Worm (Caenorhabditis elegans): ENCODE measurements around the gene nspa-8.

nspa-8 gene

ce11 chrV:14850530-14850929, 23.7 kb upstream of the nspa-8 start (continued):
- TF ChIP-seq hlh-12 (tag; optimal IDR thresholded peaks at IDR 0.05): no peak
- no peak for TF ChIP-seq dpl-1 (GFP tag; optimal IDR thresholded peaks at IDR 0.05)
- TF ChIP-seq ceh-91 (GFP tag; IDR thresholded peaks at IDR 0.05): no peak
- no peak for TF ChIP-seq F49E8.2 (tag; optimal IDR thresholded peaks at IDR 0.05; ENCODE audit: insufficient read depth)
- TF ChIP-seq tbp1 (GFP tag; optimal IDR thresholded peaks at IDR 0.05): peak; percentile 39
- peak; percentile 48; the same call in 1 of the 2 replicates for TF ChIP-seq let-526 (GFP tag; IDR thresholded peaks at IDR 0.05)
- 0 out of 2 replicates have a peak, but pooled peaks have one; percentile 24 for TF ChIP-seq mcd-1 (GFP tag; IDR thresholded peaks at IDR 0.05)
- peak; percentile 62 for TF ChIP-seq ets-4 (GFP tag; optimal IDR thresholded peaks at IDR 0.05)
- peak; percentile 5 for TF ChIP-seq lin-54 (GFP tag; optimal IDR thresholded peaks at IDR 0.05)
- TF ChIP-seq B0261.1 (tag; optimal IDR thresholded peaks at IDR 0.05): no peak
- TF ChIP-seq K12H6.12 (tag; optimal IDR thresholded peaks at IDR 0.05): no peak
- no peak for TF ChIP-seq attf-5 (GFP tag; optimal IDR thresholded peaks at IDR 0.05)
- no peak for TF ChIP-seq gei-17 (GFP tag; optimal IDR thresholded peaks at IDR 0.05)
- TF ChIP-seq F55B11.4 (tag; optimal IDR thresholded peaks at IDR 0.05; ENCODE audit: borderline replicate concordance, insufficient read depth): no peak
- TF ChIP-seq cebp-1 (GFP tag; IDR thresholded peaks at IDR 0.05): peak; percentile 48; the same call in 1 of the 2 replicates
- TF ChIP-seq cebp-1 (tag; optimal IDR thresholded peaks at IDR 0.05): peak; percentile 78
- no peak for TF ChIP-seq zim-3 (tag; optimal IDR thresholded peaks at IDR 0.05)
- no peak for TF ChIP-seq snpc-4 (GFP tag; optimal IDR thresholded peaks at IDR 0.05)
- TF ChIP-seq snpc-4 (tag; optimal IDR thresholded peaks at IDR 0.05): peak in 1 of 4 experiments; percentile 20
- TF ChIP-seq ceh-79 (tag; optimal IDR thresholded peaks at IDR 0.05): no peak
- TF ChIP-seq ztf-3 (GFP tag; optimal IDR thresholded peaks at IDR 0.05): peak; percentile 11
- TF ChIP-seq chd-7 (tag; optimal IDR thresholded peaks at IDR 0.05): peak; percentile 56
- TF ChIP-seq nhr-80 (tag; optimal IDR thresholded peaks at IDR 0.05): peak; percentile 72
- peak; percentile 82; the same call in 1 of the 2 replicates for TF ChIP-seq hsf-1 (GFP tag; IDR thresholded peaks at IDR 0.05)
- TF ChIP-seq ekl-4 (GFP tag; IDR thresholded peaks at IDR 0.05): peak; percentile 61; the same call in 1 of the 2 replicates
- TF ChIP-seq lir-1 (GFP tag; conservative IDR thresholded peaks at IDR 0.05): no peak
- no peak for TF ChIP-seq madf-8 (GFP tag; conservative IDR thresholded peaks at IDR 0.05)
- TF ChIP-seq nfyb-1 (GFP tag; IDR thresholded peaks at IDR 0.05): peak; percentile 49; the same call in 1 of the 2 replicates

DNA sequence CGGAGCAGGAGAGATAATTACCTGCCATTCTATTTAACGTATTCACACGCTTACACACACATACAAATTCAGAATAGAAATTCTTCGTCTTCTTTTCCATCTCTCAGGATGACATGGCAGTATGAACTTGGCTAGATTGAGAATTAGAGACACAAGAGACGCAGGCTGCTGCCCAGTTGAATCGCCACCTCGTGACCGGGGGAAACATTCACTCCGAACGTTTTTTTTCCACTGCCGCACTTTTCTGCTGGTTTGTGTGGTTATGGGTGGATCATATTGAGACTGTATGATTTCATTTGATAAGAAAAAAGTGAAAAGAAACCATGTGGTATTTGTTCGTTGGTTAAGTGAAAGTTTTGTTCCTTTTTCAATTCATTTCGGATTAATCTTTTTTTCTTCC, 22.8 kb upstream of the nspa-8 start:
- peak; percentile 53 for TF ChIP-seq ZK185.1 (tag; optimal IDR thresholded peaks at IDR 0.05; ENCODE audit: poor library complexity, severe bottlenecking)
- no peak for TF ChIP-seq lsl-1 (GFP tag; optimal IDR thresholded peaks at IDR 0.05)
- TF ChIP-seq atf-7 (tag; optimal IDR thresholded peaks at IDR 0.05): peak; percentile 69
- TF ChIP-seq aptf-3 (GFP tag; IDR thresholded peaks at IDR 0.05): no peak
- TF ChIP-seq chd-7 (tag; optimal IDR thresholded peaks at IDR 0.05): peak; percentile 80
- peak in 1 of 3 experiments; percentile 54 for TF ChIP-seq lin-35 (GFP tag; optimal IDR thresholded peaks at IDR 0.05)
- TF ChIP-seq lin-40 (tag; optimal IDR thresholded peaks at IDR 0.05): peak; percentile 80
- TF ChIP-seq repo-1 (tag; optimal IDR thresholded peaks at IDR 0.05): peak; percentile 48
- 0 out of 2 replicates have a peak, but pooled peaks have one; percentile 30 for TF ChIP-seq F37B4.10 (GFP tag; IDR thresholded peaks at IDR 0.05)
- TF ChIP-seq F23B12.7 (tag; optimal IDR thresholded peaks at IDR 0.05; ENCODE audit: insufficient read depth): peak; percentile 50
- TF ChIP-seq attf-5 (GFP tag; optimal IDR thresholded peaks at IDR 0.05): peak; percentile 72
- peak; percentile 50; the same call in 1 of the 2 replicates for TF ChIP-seq B0336.3 (GFP tag; IDR thresholded peaks at IDR 0.05)
- TF ChIP-seq snpc-1.1 (tag; optimal IDR thresholded peaks at IDR 0.05; ENCODE audit: insufficient read depth): no peak
- TF ChIP-seq lin-54 (GFP tag; optimal IDR thresholded peaks at IDR 0.05): peak; percentile 26
- peak; percentile 16 for TF ChIP-seq madf-10 (tag; optimal IDR thresholded peaks at IDR 0.05)
- peak; percentile 29 for TF ChIP-seq die-1 (tag; optimal IDR thresholded peaks at IDR 0.05)
- TF ChIP-seq nhr-90 (tag; optimal IDR thresholded peaks at IDR 0.05): peak; percentile 66
- TF ChIP-seq ceh-58 (GFP tag; IDR thresholded peaks at IDR 0.05): no peak
- peak; percentile 43 for TF ChIP-seq gei-17 (GFP tag; optimal IDR thresholded peaks at IDR 0.05)
- TF ChIP-seq Y95B8A.8 (GFP tag; IDR thresholded peaks at IDR 0.05): 0 out of 2 replicates have a peak, but pooled peaks have one; percentile 36
- no peak for TF ChIP-seq rcor-1 (GFP tag; IDR thresholded peaks at IDR 0.05)
- 0 out of 2 replicates have a peak, but pooled peaks have one; percentile 22 for TF ChIP-seq lir-1 (GFP tag; conservative IDR thresholded peaks at IDR 0.05)
- TF ChIP-seq ztf-3 (GFP tag; optimal IDR thresholded peaks at IDR 0.05): peak; percentile 13
- TF ChIP-seq nhr-80 (tag; optimal IDR thresholded peaks at IDR 0.05): peak; percentile 75
- no peak for TF ChIP-seq nhr-27 (tag; optimal IDR thresholded peaks at IDR 0.05)
- peak; percentile 72; the same call in 1 of the 2 replicates for TF ChIP-seq nfyb-1 (GFP tag; IDR thresholded peaks at IDR 0.05)
- peak; percentile 45 for TF ChIP-seq mcd-1 (GFP tag; IDR thresholded peaks at IDR 0.05)
